Worm (Caenorhabditis elegans) whole organism, mixed stage, embryonic: ENCODE measurements around the gene fbxc-51.
A peak's percentile ranks its signal among the peaks of the same experiment; 100 is the strongest.

Experiments used
- M03D4.4 ChIP-seq: sonication (generic microtip); optimal IDR thresholded peaks from 2 replicates; lab custom pipeline; 2017; ENCODE audit warnings: mild to moderate bottlenecking, missing genetic modification characterization, missing compliant biosample characterization
- blmp-1 ChIP-seq: fragments of 150-350 bp; optimal IDR thresholded peaks from 2 replicates; lab custom pipeline; 2014; ENCODE audit warnings: missing biosample characterization, missing genetic modification characterization
- ceh-39 ChIP-seq: fragments of 150-350 bp; optimal IDR thresholded peaks from 2 replicates; lab custom pipeline; 2014; ENCODE audit warnings: missing biosample characterization, missing genetic modification characterization
- ceh-83 ChIP-seq: fragments of 200-800 bp; sonication (Bioruptor generic); optimal IDR thresholded peaks from 2 replicates; lab custom pipeline; 2018; ENCODE audit warnings: mild to moderate bottlenecking, missing genetic modification characterization, missing compliant biosample characterization
- ces-1 ChIP-seq: fragments of 150-350 bp; optimal IDR thresholded peaks from 2 replicates; lab custom pipeline; 2014; ENCODE audit warnings: missing biosample characterization, missing genetic modification reagents, missing genetic modification characterization
- cnd-1 ChIP-seq: fragments of 200-800 bp; sonication (Bioruptor generic); optimal IDR thresholded peaks from 2 replicates; lab custom pipeline; 2018; ENCODE audit warnings: mild to moderate bottlenecking, missing genetic modification characterization, missing compliant biosample characterization
- drap-1 ChIP-seq: fragments of 200-800 bp; sonication (Bioruptor generic); optimal IDR thresholded peaks from 3 replicates; lab custom pipeline; 2018; ENCODE audit warnings: mild to moderate bottlenecking, missing genetic modification characterization, missing compliant biosample characterization
- elt-1 ChIP-seq: sonication (generic microtip); optimal IDR thresholded peaks from 2 replicates; lab custom pipeline; 2017; ENCODE audit warnings: missing genetic modification characterization, mild to moderate bottlenecking, missing compliant biosample characterization, antibody characterized with exemption, moderate library complexity, borderline replicate concordance; ENCODE audit not compliant: insufficient read depth
- elt-3 ChIP-seq: fragments of 150-350 bp; optimal IDR thresholded peaks from 2 replicates; lab custom pipeline; 2014; ENCODE audit warnings: missing biosample characterization, missing genetic modification characterization
- flh-1 ChIP-seq: fragments of 200-800 bp; sonication (Bioruptor generic); optimal IDR thresholded peaks from 2 replicates; lab custom pipeline; 2018; ENCODE audit warnings: mild to moderate bottlenecking, missing genetic modification characterization, moderate library complexity, missing compliant biosample characterization
- ham-2 ChIP-seq: fragments of 200-800 bp; sonication (Bioruptor generic); optimal IDR thresholded peaks from 2 replicates; lab custom pipeline; 2018; ENCODE audit warnings: mild to moderate bottlenecking, missing genetic modification characterization, missing compliant biosample characterization
- hlh-1 ChIP-seq: fragments of 150-350 bp; optimal IDR thresholded peaks from 2 replicates; lab custom pipeline; 2014; ENCODE audit warnings: missing biosample characterization, missing genetic modification reagents, missing genetic modification characterization
- lin-13 ChIP-seq: fragments of 150-350 bp; optimal IDR thresholded peaks from 2 replicates; lab custom pipeline; 2014; ENCODE audit warnings: missing biosample characterization, missing genetic modification characterization
- lin-32 ChIP-seq: fragments of 200-800 bp; sonication (Bioruptor generic); optimal IDR thresholded peaks from 2 replicates; lab custom pipeline; 2018; ENCODE audit warnings: mild to moderate bottlenecking, missing genetic modification characterization, missing compliant biosample characterization
- lsy-2 ChIP-seq: fragments of 150-350 bp; optimal IDR thresholded peaks from 2 replicates; lab custom pipeline; 2014; ENCODE audit warnings: missing biosample characterization, missing genetic modification characterization
- mab-5 ChIP-seq: fragments of 150-350 bp; optimal IDR thresholded peaks from 2 replicates; lab custom pipeline; 2014; ENCODE audit warnings: missing biosample characterization, missing genetic modification characterization
- mep-1 ChIP-seq: fragments of 150-350 bp; optimal IDR thresholded peaks from 2 replicates; lab custom pipeline; 2017; ENCODE audit warnings: missing biosample characterization, missing genetic modification reagents, missing genetic modification characterization, inconsistent platforms
- mls-2 ChIP-seq: sonication (generic microtip); optimal IDR thresholded peaks from 2 replicates; lab custom pipeline; 2016; ENCODE audit warnings: mild to moderate bottlenecking, missing genetic modification characterization, moderate library complexity, missing compliant biosample characterization
- nhr-12 ChIP-seq: fragments of 150-350 bp; optimal IDR thresholded peaks from 2 replicates; lab custom pipeline; 2014; ENCODE audit warnings: missing biosample characterization, missing genetic modification characterization
- nhr-2 ChIP-seq: fragments of 150-350 bp; optimal IDR thresholded peaks from 2 replicates; lab custom pipeline; 2014; ENCODE audit warnings: missing biosample characterization, missing genetic modification characterization
- nhr-237 ChIP-seq: fragments of 150-350 bp; optimal IDR thresholded peaks from 2 replicates; lab custom pipeline; 2014; ENCODE audit warnings: missing biosample characterization, missing genetic modification characterization
- nhr-28 ChIP-seq: fragments of 150-350 bp; optimal IDR thresholded peaks from 2 replicates; lab custom pipeline; 2014; ENCODE audit warnings: missing biosample characterization, missing genetic modification characterization
- nhr-76 ChIP-seq: sonication (generic microtip); optimal IDR thresholded peaks from 2 replicates; lab custom pipeline; 2017; ENCODE audit warnings: missing biosample characterization, missing genetic modification characterization
- pha-4 ChIP-seq: fragments of 150-350 bp; optimal IDR thresholded peaks from 2 replicates; lab custom pipeline; 2018; ENCODE audit warnings: missing biosample characterization, missing genetic modification reagents, missing genetic modification characterization
- snpc-4 ChIP-seq: fragments of 150-350 bp; optimal IDR thresholded peaks from 2 replicates; lab custom pipeline; 2014; ENCODE audit warnings: missing biosample characterization, missing genetic modification characterization
- sptf-1 ChIP-seq: sonication (generic microtip); optimal IDR thresholded peaks from 2 replicates; lab custom pipeline; 2017; ENCODE audit warnings: mild to moderate bottlenecking, missing genetic modification characterization, moderate library complexity, missing compliant biosample characterization
- tbx-8 ChIP-seq: fragments of 200-800 bp; sonication (Bioruptor generic); optimal IDR thresholded peaks from 2 replicates; lab custom pipeline; 2018; ENCODE audit warnings: mild to moderate bottlenecking, missing genetic modification characterization, moderate library complexity, missing compliant biosample characterization
- unc-120 ChIP-seq: sonication (generic microtip); optimal IDR thresholded peaks from 2 replicates; lab custom pipeline; 2017; ENCODE audit warnings: missing genetic modification characterization, missing compliant biosample characterization; ENCODE audit not compliant: poor library complexity, severe bottlenecking
- unc-62 ChIP-seq: fragments of 150-350 bp; optimal IDR thresholded peaks from 2 replicates; lab custom pipeline; 2014; ENCODE audit warnings: missing biosample characterization, missing genetic modification reagents, missing genetic modification characterization
- zip-8 ChIP-seq: fragments of 150-350 bp; optimal IDR thresholded peaks from 2 replicates; lab custom pipeline; 2014; ENCODE audit warnings: missing biosample characterization, missing genetic modification characterization
- ztf-11 ChIP-seq: fragments of 150-350 bp; optimal IDR thresholded peaks from 2 replicates; lab custom pipeline; 2014; ENCODE audit warnings: missing biosample characterization, missing genetic modification characterization

The fbxc-51 gene

DNA sequence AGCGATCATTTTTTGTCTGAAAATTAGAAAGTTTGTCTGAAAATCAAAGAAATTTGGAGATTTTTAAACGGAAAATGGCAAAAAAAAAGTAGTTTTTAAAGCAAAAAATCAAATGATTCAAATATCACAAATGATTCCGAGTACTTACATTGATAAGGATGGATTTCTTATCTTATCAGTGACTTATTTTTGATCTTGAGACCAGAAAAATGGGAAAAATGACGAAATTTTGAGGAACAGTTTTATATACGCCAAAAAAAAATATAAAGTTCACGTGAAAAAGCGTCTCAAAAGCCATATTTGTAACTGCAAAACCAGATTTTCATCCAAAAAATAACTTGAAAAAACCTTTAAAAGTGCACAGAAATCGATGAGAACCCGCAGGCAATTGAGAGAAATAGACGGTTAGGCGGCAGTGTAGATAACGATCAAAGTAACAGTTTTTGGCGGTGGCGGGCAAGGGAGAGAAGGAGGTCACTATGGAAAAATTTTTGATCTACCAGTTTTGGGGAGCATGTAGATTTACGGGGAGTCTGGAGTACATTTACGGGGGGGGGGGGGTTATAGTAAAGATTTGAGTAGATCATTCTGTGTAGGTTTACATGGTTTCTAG lies 32.2 kb downstream of the fbxc-51 start, which contains the start of gene T07D3.9:
TSS of gene T07D3.9 (minus strand) at position 194 of the 613 bp plus-strand sequence.
- no peak for TF ChIP-seq nhr-2 (tag; lab: Kevin White, UChicago)
- TF ChIP-seq elt-1 = peak; percentile 22

ce11 chrII:901632-902031 lies 33.0 kb downstream of the fbxc-51 start, which contains the start of gene T07D3.2:
Gene T07D3.2, plus strand, starts transcription at chrII:901932.
- TF ChIP-seq nhr-76 (tag; lab: Kevin White, UChicago) (no peak), ceh-83 (GFP tag; lab: Kevin White, UChicago) (no peak), nhr-237 (no peak), elt-3 (no peak), blmp-1 (tag; lab: Kevin White, UChicago) (no peak), unc-120 (tag; lab: Kevin White, UChicago) (no peak), drap-1 (no peak), M03D4.4 (tag; lab: Kevin White, UChicago) (no peak), nhr-28 (tag; lab: Kevin White, UChicago) (no peak), ces-1 (GFP tag; lab: Kevin White, UChicago) (no peak), lin-32 (GFP tag; lab: Kevin White, UChicago) (no peak), pha-4 (tag; lab: Kevin White, UChicago) (no peak), mab-5 (no peak), flh-1 (GFP tag; lab: Kevin White, UChicago) (no peak), snpc-4 (tag; lab: Kevin White, UChicago) (no peak)

- TF ChIP-seq lin-13 = no peak
- TF ChIP-seq unc-62 = no peak
Observed at ce11 chrII:905335-905734, 36.7 kb downstream of the fbxc-51 start.

- TF ChIP-seq sptf-1 (tag; lab: Kevin White, UChicago) (no peak), hlh-1 (tag; lab: Kevin White, UChicago) (peak; percentile 68), ztf-11 (tag; lab: Kevin White, UChicago) (no peak), nhr-12 (tag; lab: Kevin White, UChicago) (no peak)
Observed at ce11 chrII:909554-909953, 40.9 kb downstream of the fbxc-51 start, which contains the start of the genes fbxc-24 and fbxc-27. Gene fbxc-24, minus strand, starts transcription at chrII:909654. Gene fbxc-27, plus strand, starts transcription at chrII:909769.

- TF ChIP-seq ceh-83 (GFP tag; lab: Kevin White, UChicago) = no peak
- no peak for TF ChIP-seq sptf-1 (tag; lab: Kevin White, UChicago)
- no peak for TF ChIP-seq lin-32 (GFP tag; lab: Kevin White, UChicago)
- TF ChIP-seq unc-62 = no peak
- no peak for TF ChIP-seq cnd-1 (tag; lab: Kevin White, UChicago)
- TF ChIP-seq lsy-2 (tag; lab: Kevin White, UChicago) = no peak
- no peak for TF ChIP-seq ceh-39
- TF ChIP-seq ztf-11 (tag; lab: Kevin White, UChicago) = no peak
- no peak for TF ChIP-seq ham-2
- TF ChIP-seq mls-2 (tag; lab: Kevin White, UChicago) = no peak
- no peak for TF ChIP-seq flh-1 (GFP tag; lab: Kevin White, UChicago)
- TF ChIP-seq tbx-8 = no peak
- TF ChIP-seq drap-1 = no peak
- no peak for TF ChIP-seq elt-3
- TF ChIP-seq ces-1 (GFP tag; lab: Kevin White, UChicago) = no peak
- TF ChIP-seq nhr-12 (tag; lab: Kevin White, UChicago) = no peak
- TF ChIP-seq snpc-4 (tag; lab: Kevin White, UChicago) = no peak
- no peak for TF ChIP-seq nhr-28 (tag; lab: Kevin White, UChicago)
Observed at ce11 chrII:911680-912079, 43.1 kb downstream of the fbxc-51 start, which contains the start of gene fbxc-31. Gene fbxc-31, plus strand, starts transcription at chrII:911980.

- TF ChIP-seq drap-1 = no peak
- no peak for TF ChIP-seq hlh-1 (tag; lab: Kevin White, UChicago)
- no peak for TF ChIP-seq mls-2 (tag; lab: Kevin White, UChicago)
- no peak for TF ChIP-seq lin-13
- TF ChIP-seq unc-62 = no peak
- no peak for TF ChIP-seq zip-8 (tag; lab: Kevin White, UChicago)
- no peak for TF ChIP-seq nhr-12 (tag; lab: Kevin White, UChicago)
- TF ChIP-seq pha-4 (tag; lab: Kevin White, UChicago) = peak; percentile 40
- TF ChIP-seq nhr-2 (tag; lab: Kevin White, UChicago) = no peak
- peak; percentile 22 for TF ChIP-seq lsy-2 (tag; lab: Kevin White, UChicago)
- TF ChIP-seq ztf-11 (tag; lab: Kevin White, UChicago) = no peak
- no peak for TF ChIP-seq blmp-1 (tag; lab: Kevin White, UChicago)
- no peak for TF ChIP-seq elt-3
- peak; percentile 65 for TF ChIP-seq mep-1
- no peak for TF ChIP-seq elt-1
- TF ChIP-seq ces-1 (GFP tag; lab: Kevin White, UChicago) = no peak
- no peak for TF ChIP-seq nhr-76 (tag; lab: Kevin White, UChicago)
Observed at ce11 chrII:913222-913722, 44.7 kb downstream of the fbxc-51 start, which contains the start of gene fbxc-33. Gene fbxc-33, plus strand, starts transcription at chrII:913672.
